Worm (Caenorhabditis elegans) whole organism, L1 larva: ENCODE data around the gene arrd-5.

Experiments
- C16A3.4 ChIP-seq: fragments of 150-350 bp; optimal IDR thresholded peaks from 2 replicates; lab custom pipeline; 2014; ENCODE audit warnings: missing biosample characterization, missing genetic modification characterization
- dpl-1 ChIP-seq, 3 experiments: fragments of 150-350 bp in 2 of 3; sonication (generic microtip) in 1 of 3; optimal IDR thresholded peaks; 2 replicates each; lab custom pipeline; 2014 to 2017; ENCODE audit warnings: missing biosample characterization in 3 of 3, missing genetic modification characterization in 3 of 3, missing genetic modification reagents in 3 of 3
- efl-3 ChIP-seq: fragments of 200-800 bp; sonication (Bioruptor generic); optimal IDR thresholded peaks from 2 replicates; lab custom pipeline; 2018; ENCODE audit warnings: mild to moderate bottlenecking, missing genetic modification characterization, missing compliant biosample characterization
- egl-27 ChIP-seq, 2 experiments: fragments of 150-350 bp in 1 of 2; sonication (generic microtip); optimal IDR thresholded peaks; 3 replicates each; lab custom pipeline; 2017 to 2018; ENCODE audit warnings: missing biosample characterization in 2 of 2, missing genetic modification characterization in 2 of 2, missing genetic modification reagents in 2 of 2
- fkh-4 ChIP-seq: sonication (generic microtip); optimal IDR thresholded peaks from 2 replicates; lab custom pipeline; 2016; ENCODE audit warnings: missing compliant biosample characterization, missing genetic modification characterization, borderline replicate concordance
- lin-35 ChIP-seq, 2 experiments: fragments of 150-350 bp; optimal IDR thresholded peaks; 2 replicates each; lab custom pipeline; 2014; ENCODE audit warnings: missing biosample characterization in 2 of 2, missing genetic modification characterization in 2 of 2, missing genetic modification reagents in 2 of 2
- nhr-28 ChIP-seq: fragments of 150-350 bp; optimal IDR thresholded peaks from 2 replicates; lab custom pipeline; 2014; ENCODE audit warnings: missing biosample characterization, missing genetic modification characterization
- pqm-1 ChIP-seq: sonication (generic microtip); optimal IDR thresholded peaks from 3 replicates; lab custom pipeline; 2017; ENCODE audit warnings: missing biosample characterization, missing genetic modification characterization
- zag-1 ChIP-seq: fragments of 150-350 bp; optimal IDR thresholded peaks from 2 replicates; lab custom pipeline; 2014; ENCODE audit warnings: missing biosample characterization, missing genetic modification characterization
- ztf-4 ChIP-seq: fragments of 150-350 bp; optimal IDR thresholded peaks from 2 replicates; lab custom pipeline; 2014; ENCODE audit warnings: missing biosample characterization, missing genetic modification characterization

- TF ChIP-seq zag-1 (no peak), fkh-4 (tag; lab: Kevin White, UChicago) (no peak), ztf-4 (tag; lab: Kevin White, UChicago) (no peak), nhr-28 (no peak), efl-3 (GFP tag; lab: Kevin White, UChicago) (no peak), pqm-1 (tag; lab: Kevin White, UChicago) (peak; percentile 81), lin-35 (GFP tag; optimal IDR thresholded peaks at IDR 0.05; lab: Kevin White, UChicago) (peak in 1 of 2 experiments; percentile 45), egl-27 (tag; optimal IDR thresholded peaks at IDR 0.05; lab: Kevin White, UChicago) (no peak), C16A3.4 (tag; lab: Kevin White, UChicago) (no peak), dpl-1 (GFP tag; optimal IDR thresholded peaks at IDR 0.05; lab: Kevin White, UChicago) (no peak)
These were observed 43.8 kb upstream of the arrd-5 start for ce11 chrII:9791185-9791584.
